Fruit fly (Drosophila melanogaster) whole organism, pupa: Measurements from ENCODE around the gene CG32444.
A peak's percentile ranks its signal among the peaks of the same experiment; 100 is the strongest.

Source experiments
- CG10348 ChIP-seq: fragments of 200-800 bp; sonication (Bioruptor generic); IDR thresholded peaks from 2 replicates; pipeline ENCODE4 v1.3.6; 2022; ENCODE audit warnings: missing biosample characterization, missing genetic modification characterization
- CG12605 ChIP-seq: fragments of 200-800 bp; sonication (Bioruptor generic); IDR thresholded peaks from 2 replicates; pipeline ENCODE4 v1.3.6; 2022; ENCODE audit warnings: missing biosample characterization, missing genetic modification characterization
- CG13204 ChIP-seq: fragments of 200-800 bp; sonication (Bioruptor generic); optimal IDR thresholded peaks from 2 replicates; lab custom pipeline; 2018; ENCODE audit warnings: missing biosample characterization, mild to moderate bottlenecking, missing genetic modification characterization, moderate library complexity
- CG14655 ChIP-seq: fragments of 200-800 bp; sonication (Bioruptor generic); optimal IDR thresholded peaks from 3 replicates; lab custom pipeline; 2017; ENCODE audit warnings: mild to moderate bottlenecking, missing biosample characterization, missing genetic modification reagents, missing genetic modification characterization
- CG15710 ChIP-seq: fragments of 200-800 bp; sonication (Bioruptor generic); optimal IDR thresholded peaks from 2 replicates; lab custom pipeline; 2018; ENCODE audit warnings: missing biosample characterization, mild to moderate bottlenecking, missing genetic modification characterization, moderate library complexity
- CG17806 ChIP-seq: fragments of 200-800 bp; sonication (Bioruptor generic); optimal IDR thresholded peaks from 2 replicates; lab custom pipeline; 2018; ENCODE audit warnings: missing biosample characterization, mild to moderate bottlenecking, missing genetic modification characterization, moderate library complexity
- CG32121 ChIP-seq: fragments of 200-800 bp; sonication (Bioruptor generic); IDR thresholded peaks from 2 replicates; pipeline ENCODE4 v1.3.6; 2022; ENCODE audit warnings: missing biosample characterization, missing genetic modification characterization
- CG34367 ChIP-seq: fragments of 200-800 bp; sonication (Bioruptor generic); optimal IDR thresholded peaks from 2 replicates; lab custom pipeline; 2018; ENCODE audit warnings: missing biosample characterization, mild to moderate bottlenecking, missing genetic modification characterization
- CG4496 ChIP-seq: fragments of 200-800 bp; sonication (Bioruptor generic); IDR thresholded peaks from 3 replicates; pipeline ENCODE4 v1.3.6; 2022; ENCODE audit warnings: missing biosample characterization, missing genetic modification characterization
- CG8159 ChIP-seq: fragments of 200-800 bp; sonication (Bioruptor generic); optimal IDR thresholded peaks from 3 replicates; lab custom pipeline; 2018; ENCODE audit warnings: missing biosample characterization, mild to moderate bottlenecking, missing genetic modification characterization, moderate library complexity
- CG8301 ChIP-seq: fragments of 200-800 bp; sonication (Bioruptor generic); optimal IDR thresholded peaks from 2 replicates; lab custom pipeline; 2018; ENCODE audit warnings: missing biosample characterization, mild to moderate bottlenecking, missing genetic modification characterization
- CG9948 ChIP-seq: fragments of 200-800 bp; sonication (Bioruptor generic); optimal IDR thresholded peaks from 2 replicates; lab custom pipeline; 2018; ENCODE audit warnings: missing biosample characterization, mild to moderate bottlenecking, missing genetic modification characterization, moderate library complexity
- D1 ChIP-seq: fragments of 200-800 bp; sonication (Bioruptor generic); optimal IDR thresholded peaks from 2 replicates; lab custom pipeline; 2018; ENCODE audit warnings: missing biosample characterization, mild to moderate bottlenecking, missing genetic modification characterization, moderate library complexity
- EcR ChIP-seq: fragments of 200-800 bp; sonication (Bioruptor generic); optimal IDR thresholded peaks from 3 replicates; lab custom pipeline; 2019; ENCODE audit warnings: missing biosample characterization, missing genetic modification characterization, mild to moderate bottlenecking, moderate library complexity, missing genetic modification reagents
- Ets98B ChIP-seq: fragments of 200-800 bp; sonication (Bioruptor generic); IDR thresholded peaks from 2 replicates; pipeline ENCODE4 v1.3.6; 2022; ENCODE audit warnings: missing biosample characterization, missing genetic modification characterization
- Pif1A ChIP-seq: fragments of 200-800 bp; sonication (Bioruptor generic); optimal IDR thresholded peaks from 3 replicates; lab custom pipeline; 2016; ENCODE audit warnings: missing biosample characterization, missing genetic modification characterization
- Pif1B ChIP-seq: fragments of 200-800 bp; sonication (Bioruptor generic); optimal IDR thresholded peaks from 3 replicates; lab custom pipeline; 2016; ENCODE audit warnings: missing biosample characterization, missing genetic modification characterization
- Snoo ChIP-seq: fragments of 200-800 bp; sonication (Bioruptor generic); optimal IDR thresholded peaks from 3 replicates; lab custom pipeline; 2017; ENCODE audit warnings: missing biosample characterization, mild to moderate bottlenecking, missing genetic modification characterization, inconsistent platforms
- fd96Ca ChIP-seq: fragments of 200-800 bp; sonication (Bioruptor generic); IDR thresholded peaks from 3 replicates; pipeline ENCODE4 v1.3.6; 2022; ENCODE audit warnings: missing biosample characterization, missing genetic modification characterization
- gl ChIP-seq: fragments of 200-800 bp; sonication (Bioruptor generic); optimal IDR thresholded peaks from 2 replicates; lab custom pipeline; 2018; ENCODE audit warnings: missing biosample characterization, mild to moderate bottlenecking, missing genetic modification characterization
- rn ChIP-seq: fragments of 200-800 bp; sonication (Bioruptor generic); IDR thresholded peaks from 2 replicates; pipeline ENCODE4 v1.3.6; 2022; ENCODE audit warnings: missing biosample characterization, missing genetic modification characterization

CG32444 gene

DNA sequence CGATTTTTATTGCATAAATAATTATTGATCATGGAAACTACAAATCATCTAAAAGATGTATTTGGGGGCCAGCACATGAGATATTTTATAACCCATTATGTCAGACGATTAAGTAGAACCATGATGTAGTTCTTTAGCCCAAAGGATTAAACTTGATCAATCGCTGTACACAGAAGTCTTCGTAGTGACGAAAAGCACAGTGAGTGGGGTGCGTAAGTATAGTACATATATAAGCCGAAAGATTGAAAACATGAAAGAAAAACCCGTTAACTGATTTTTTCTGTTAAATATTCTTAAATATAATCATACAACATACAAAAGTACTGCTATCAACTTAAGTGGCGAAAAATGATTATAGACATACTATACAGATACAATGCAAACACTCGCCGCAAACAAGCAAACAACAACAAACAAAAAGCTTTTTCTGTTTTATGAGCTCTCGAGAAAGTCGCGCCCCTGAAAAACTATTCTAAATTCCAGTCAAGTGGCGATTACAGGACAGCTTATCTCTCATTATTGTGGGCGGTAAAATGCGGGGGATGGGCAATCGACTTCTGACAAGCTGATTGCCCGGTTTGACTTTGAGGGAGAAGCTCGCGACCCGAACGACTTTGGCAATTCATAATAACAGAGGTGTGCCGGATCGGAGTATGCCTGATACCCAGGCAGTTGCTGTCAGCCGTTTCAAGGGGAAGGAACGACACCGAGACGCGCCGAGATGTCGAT lies at the start of gene CG32444:
Gene CG32444, plus strand, starts transcription at position 683 of the 729 bp plus-strand sequence.
- TF ChIP-seq Snoo (tag; lab: Kevin White, UChicago), result no peak
- TF ChIP-seq CG17806 (tag; lab: Kevin White, UChicago), result no peak
- no peak for TF ChIP-seq CG13204 (GFP tag; lab: Kevin White, UChicago)
- TF ChIP-seq D1 (tag; lab: Kevin White, UChicago), result no peak
- no peak for TF ChIP-seq CG10348
- TF ChIP-seq CG14655 (GFP tag; lab: Kevin White, UChicago), result no peak
- no peak for TF ChIP-seq Pif1A (GFP tag; lab: Kevin White, UChicago)
- TF ChIP-seq Ets98B (GFP tag; lab: Robert Waterston, UW), result no peak
- no peak for TF ChIP-seq CG9948 (tag; lab: Kevin White, UChicago)
- TF ChIP-seq CG8159 (tag; lab: Kevin White, UChicago), result no peak

DNA sequence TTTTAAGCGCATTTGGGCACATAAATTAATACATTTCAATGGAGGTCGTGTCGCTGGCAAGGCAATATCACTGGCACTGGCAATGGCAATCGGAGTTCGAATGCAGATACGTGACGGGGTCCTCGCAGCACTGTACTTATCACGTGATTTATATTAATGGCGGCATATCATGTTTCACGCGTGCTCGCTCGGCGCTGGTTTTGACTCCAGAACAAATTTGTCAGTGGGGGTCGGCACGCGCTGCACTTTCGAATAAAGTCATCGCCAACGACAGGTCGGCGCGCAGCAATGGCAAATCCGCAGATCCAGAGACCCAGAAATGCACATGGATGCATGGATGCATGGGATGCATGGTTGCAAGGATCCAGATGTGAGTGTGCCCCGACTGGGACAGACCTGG lies 45.5 kb upstream of the CG32444 start:
- TF ChIP-seq CG10348 (no peak), Pif1A (GFP tag; lab: Kevin White, UChicago) (no peak), CG12605 (GFP tag; lab: Robert Waterston, UW) (no peak), fd96Ca (GFP tag; lab: Robert Waterston, UW) (no peak), rn (GFP tag; lab: Robert Waterston, UW) (no peak), CG32121 (no peak), CG9948 (tag; lab: Kevin White, UChicago) (no peak), Pif1B (GFP tag; lab: Kevin White, UChicago) (no peak), CG14655 (GFP tag; lab: Kevin White, UChicago) (no peak)

DNA sequence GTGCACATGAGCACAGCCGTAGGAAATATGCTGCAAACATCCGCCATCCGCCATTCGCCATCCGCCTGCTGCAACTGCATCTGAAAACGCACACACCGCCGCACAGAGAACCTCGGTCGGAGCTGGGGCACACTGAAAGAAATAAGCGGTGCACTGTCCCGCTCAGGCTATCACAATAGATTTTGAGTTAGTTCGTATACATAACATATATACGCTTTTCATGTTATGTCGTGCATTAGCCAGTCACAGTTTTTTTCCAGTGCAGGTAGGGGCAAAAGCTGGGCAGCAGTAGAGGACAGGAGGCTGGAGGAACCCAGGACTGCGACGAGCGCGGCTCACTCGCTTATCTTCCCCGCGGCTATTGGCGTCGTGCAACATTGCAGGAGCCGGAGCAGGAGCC lies 42.3 kb upstream of the CG32444 start:
- no peak for TF ChIP-seq CG12605 (GFP tag; lab: Robert Waterston, UW)
- peak; percentile 54 for TF ChIP-seq CG9948 (tag; lab: Kevin White, UChicago)
- TF ChIP-seq Ets98B (GFP tag; lab: Robert Waterston, UW), result no peak
- TF ChIP-seq Snoo (tag; lab: Kevin White, UChicago), result peak; percentile 35
- no peak for TF ChIP-seq rn (GFP tag; lab: Robert Waterston, UW)
- no peak for TF ChIP-seq CG10348
- TF ChIP-seq CG14655 (GFP tag; lab: Kevin White, UChicago), result peak; percentile 52
- TF ChIP-seq Pif1A (GFP tag; lab: Kevin White, UChicago), result peak; percentile 40
- TF ChIP-seq Pif1B (GFP tag; lab: Kevin White, UChicago), result peak; percentile 20
- TF ChIP-seq fd96Ca (GFP tag; lab: Robert Waterston, UW), result no peak
- TF ChIP-seq CG8301 (tag; lab: Kevin White, UChicago), result peak; percentile 30
- no peak for TF ChIP-seq CG32121
- peak; percentile 59 for TF ChIP-seq CG8159 (tag; lab: Kevin White, UChicago)
- TF ChIP-seq CG17806 (tag; lab: Kevin White, UChicago), result peak; percentile 58
- TF ChIP-seq D1 (tag; lab: Kevin White, UChicago), result no peak
- TF ChIP-seq CG4496, result peak; percentile 65; the same call in 1 of the 3 replicates
- peak; percentile 29 for TF ChIP-seq CG34367 (tag; lab: Kevin White, UChicago)
- no peak for TF ChIP-seq EcR (GFP tag; lab: Kevin White, UChicago)
- TF ChIP-seq CG13204 (GFP tag; lab: Kevin White, UChicago), result peak; percentile 33
- TF ChIP-seq gl (tag; lab: Kevin White, UChicago), result peak; percentile 32
- TF ChIP-seq CG15710, result peak; percentile 52

DNA sequence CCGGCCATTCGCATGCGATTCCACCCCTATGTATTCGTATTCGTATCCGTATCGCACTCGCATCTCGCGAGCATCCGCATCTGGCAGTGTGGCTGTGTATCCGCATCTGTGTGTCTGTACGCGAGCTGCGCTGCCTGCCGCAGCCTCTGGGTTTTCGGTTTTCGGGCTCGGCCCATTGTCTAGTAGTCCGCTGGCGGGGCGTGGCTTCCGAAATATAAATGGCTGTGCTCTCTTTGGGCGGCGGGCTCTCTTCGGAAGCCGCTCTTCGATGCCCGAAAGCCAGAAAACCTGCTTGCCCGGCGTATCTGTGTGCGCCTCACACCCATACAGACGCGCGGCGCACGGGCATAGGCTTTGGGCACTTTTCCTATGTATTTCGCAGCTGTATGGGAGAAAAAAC lies 38.4 kb upstream of the CG32444 start:
- peak; percentile 46 for TF ChIP-seq CG13204 (GFP tag; lab: Kevin White, UChicago)
- TF ChIP-seq CG34367 (tag; lab: Kevin White, UChicago), result no peak

dm6 chr3L:21602275-21602674 lies 34.5 kb upstream of the CG32444 start:
- TF ChIP-seq CG8301 (tag; lab: Kevin White, UChicago) (no peak), CG34367 (tag; lab: Kevin White, UChicago) (peak; percentile 22), CG15710 (peak; percentile 36), Ets98B (GFP tag; lab: Robert Waterston, UW) (no peak), CG14655 (GFP tag; lab: Kevin White, UChicago) (peak; percentile 55), CG4496 (no peak), gl (tag; lab: Kevin White, UChicago) (no peak), Snoo (tag; lab: Kevin White, UChicago) (no peak), Pif1A (GFP tag; lab: Kevin White, UChicago) (no peak), CG32121 (no peak), CG12605 (GFP tag; lab: Robert Waterston, UW) (no peak), CG17806 (tag; lab: Kevin White, UChicago) (peak; percentile 51), CG9948 (tag; lab: Kevin White, UChicago) (peak; percentile 65), CG13204 (GFP tag; lab: Kevin White, UChicago) (no peak), D1 (tag; lab: Kevin White, UChicago) (no peak), rn (GFP tag; lab: Robert Waterston, UW) (no peak), CG10348 (no peak), Pif1B (GFP tag; lab: Kevin White, UChicago) (no peak)
- TF ChIP-seq, all 21 proteins: peak for 5

DNA sequence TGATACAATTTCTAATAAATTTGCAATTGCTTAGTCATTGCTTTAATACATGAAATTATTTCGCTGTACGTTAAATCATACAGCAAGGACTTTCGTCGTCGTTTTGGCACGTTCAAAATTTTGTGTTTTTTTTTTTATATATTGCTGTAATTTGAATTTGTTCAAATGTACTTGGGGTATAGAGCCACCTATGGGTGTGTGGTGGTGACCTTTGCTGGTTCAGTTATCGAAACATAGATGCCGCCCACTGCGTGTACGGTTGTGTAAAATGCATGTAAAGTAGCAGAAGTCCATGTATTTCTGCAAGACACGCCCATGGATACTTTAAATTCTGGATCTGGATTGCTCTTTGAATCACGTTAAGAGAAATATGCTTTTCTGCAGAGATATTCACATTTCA lies 32.5 kb upstream of the CG32444 start:
- no peak for TF ChIP-seq rn (GFP tag; lab: Robert Waterston, UW)
- peak; percentile 88 for TF ChIP-seq D1 (tag; lab: Kevin White, UChicago)
